Worm (Caenorhabditis elegans) whole organism, late embryonic: ENCODE results near the gene Y51A2A.6.
"Not testable (repeated sequence)": the region's sequence is repeated elsewhere in the genome, so short reads cannot be mapped to it uniquely, and the experiment has no call there.

Source experiments
- C08G9.2 ChIP-seq: sonication (generic microtip); optimal IDR thresholded peaks from 2 replicates; lab custom pipeline; 2016; ENCODE audit warnings: mild to moderate bottlenecking, missing genetic modification characterization, moderate library complexity, missing compliant biosample characterization
- che-1 ChIP-seq: sonication (generic microtip); optimal IDR thresholded peaks from 2 replicates; lab custom pipeline; 2016; ENCODE audit warnings: mild to moderate bottlenecking, missing genetic modification characterization, missing compliant biosample characterization
- odd-2 ChIP-seq: sonication (generic microtip); optimal IDR thresholded peaks from 2 replicates; lab custom pipeline; 2017; ENCODE audit warnings: antibody characterized with exemption, mild to moderate bottlenecking, missing genetic modification characterization, missing compliant biosample characterization
- pha-4 ChIP-seq: fragments of 150-350 bp; optimal IDR thresholded peaks from 2 replicates; lab custom pipeline; 2018; ENCODE audit warnings: missing biosample characterization, missing genetic modification reagents, missing genetic modification characterization

DNA sequence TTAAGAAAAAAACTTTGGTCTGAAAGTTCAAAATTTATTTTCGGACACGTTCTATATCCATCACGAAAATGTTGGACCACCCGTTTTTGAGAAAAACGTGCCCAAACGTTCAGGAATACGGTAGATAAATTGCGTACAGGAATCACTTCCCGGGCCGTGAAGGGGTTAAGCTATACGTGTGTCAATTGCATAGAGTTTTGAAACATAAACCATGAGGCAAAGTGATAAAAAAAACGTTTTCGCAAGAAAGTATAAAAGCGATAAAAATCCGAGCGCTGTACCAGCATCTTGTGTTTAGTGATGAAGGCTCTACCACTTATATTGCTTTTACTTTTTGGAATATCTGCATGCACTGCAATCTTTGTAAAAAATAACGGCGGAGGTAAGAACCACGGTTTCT, at the start of gene Y51A2A.6:
- not testable (repeated sequence) for TF ChIP-seq C08G9.2, pha-4, odd-2, che-1 (tag; lab: Kevin White, UChicago)
